Fruit fly (Drosophila melanogaster) whole organism, embryonic: ENCODE data around the gene stv.

Source experiments
- Ada2b ChIP-seq: fragments of 200-800 bp; sonication (Bioruptor generic); IDR thresholded peaks from 2 replicates; pipeline ENCODE4 v1.3.6; 2022; ENCODE audit warnings: missing biosample characterization, missing genetic modification characterization
- Adf1 ChIP-seq: fragments of 200-800 bp; sonication (Bioruptor generic); IDR thresholded peaks from 2 replicates; pipeline ENCODE4 v1.3.6; 2022; ENCODE audit warnings: missing biosample characterization, missing genetic modification characterization
- BEAF-32 ChIP-seq: fragments of 200-800 bp; sonication (Bioruptor generic); optimal IDR thresholded peaks from 3 replicates; lab custom pipeline; 2017; ENCODE audit warnings: missing biosample characterization, missing genetic modification characterization, mild to moderate bottlenecking, moderate library complexity, missing genetic modification reagents
- Bgb ChIP-seq: fragments of 200-800 bp; sonication (Bioruptor generic); IDR thresholded peaks from 2 replicates; pipeline ENCODE4 v1.3.6; 2022; ENCODE audit warnings: missing biosample characterization, missing genetic modification characterization; ENCODE audit not compliant: partially characterized antibody
- CG11695 ChIP-seq: fragments of 200-800 bp; sonication (Bioruptor generic); IDR thresholded peaks from 3 replicates; pipeline ENCODE4 v1.3.6; 2022; ENCODE audit warnings: missing biosample characterization, missing genetic modification characterization
- CG12104 ChIP-seq: fragments of 200-800 bp; sonication (Bioruptor generic); optimal IDR thresholded peaks from 3 replicates; lab custom pipeline; 2016; ENCODE audit warnings: missing biosample characterization, missing genetic modification characterization
- CG12659 ChIP-seq: fragments of 200-800 bp; sonication (Bioruptor generic); optimal IDR thresholded peaks from 3 replicates; lab custom pipeline; 2017; ENCODE audit warnings: mild to moderate bottlenecking, missing biosample characterization, missing genetic modification reagents, missing genetic modification characterization
- CG13624 ChIP-seq: fragments of 200-800 bp; sonication (Bioruptor generic); optimal IDR thresholded peaks from 2 replicates; lab custom pipeline; 2016; ENCODE audit warnings: missing biosample characterization, missing genetic modification characterization
- CG14710 ChIP-seq: fragments of 200-800 bp; sonication (Bioruptor generic); optimal IDR thresholded peaks from 3 replicates; lab custom pipeline; 2019; ENCODE audit warnings: missing biosample characterization, mild to moderate bottlenecking, missing genetic modification characterization, moderate library complexity
- CG14860 ChIP-seq: fragments of 200-800 bp; sonication (Bioruptor generic); IDR thresholded peaks from 3 replicates; pipeline ENCODE4 v1.3.6; 2022; ENCODE audit warnings: missing biosample characterization, missing genetic modification characterization; ENCODE audit not compliant: partially characterized antibody
- CG15514 ChIP-seq: fragments of 200-800 bp; sonication (Bioruptor generic); optimal IDR thresholded peaks from 3 replicates; lab custom pipeline; 2017; ENCODE audit warnings: missing biosample characterization, missing genetic modification characterization, mild to moderate bottlenecking, moderate library complexity, missing genetic modification reagents
- CG15601 ChIP-seq: fragments of 200-800 bp; sonication (Bioruptor generic); optimal IDR thresholded peaks from 3 replicates; lab custom pipeline; 2019; ENCODE audit warnings: missing biosample characterization, mild to moderate bottlenecking, missing genetic modification characterization, moderate library complexity
- CG17186 ChIP-seq: fragments of 200-800 bp; sonication (Bioruptor generic); optimal IDR thresholded peaks from 3 replicates; lab custom pipeline; 2017; ENCODE audit warnings: missing biosample characterization, missing genetic modification reagents, missing genetic modification characterization
- CG2678 ChIP-seq: fragments of 200-800 bp; sonication (Bioruptor generic); optimal IDR thresholded peaks from 3 replicates; lab custom pipeline; 2019; ENCODE audit warnings: missing biosample characterization, mild to moderate bottlenecking, missing genetic modification characterization, moderate library complexity
- CG2712 ChIP-seq: fragments of 200-800 bp; optimal IDR thresholded peaks from 3 replicates; lab custom pipeline; 2019; ENCODE audit warnings: missing biosample characterization, mild to moderate bottlenecking, missing genetic modification characterization, moderate library complexity
- CG34224 ChIP-seq: fragments of 200-800 bp; sonication (Bioruptor generic); IDR thresholded peaks from 3 replicates; pipeline ENCODE4 v1.3.6; 2022; ENCODE audit warnings: missing biosample characterization, missing genetic modification characterization; ENCODE audit not compliant: partially characterized antibody
- CG7987 ChIP-seq: fragments of 200-800 bp; sonication (Bioruptor generic); optimal IDR thresholded peaks from 2 replicates; lab custom pipeline; 2018; ENCODE audit warnings: missing biosample characterization, mild to moderate bottlenecking, missing genetic modification characterization, moderate library complexity
- CG8478 ChIP-seq: fragments of >200 bp; optimal IDR thresholded peaks from 2 replicates; lab custom pipeline; 2018
- CG9797 ChIP-seq: fragments of 200-800 bp; sonication (Bioruptor generic); optimal IDR thresholded peaks from 3 replicates; lab custom pipeline; 2018; ENCODE audit warnings: missing biosample characterization, mild to moderate bottlenecking, missing genetic modification characterization
- Dad ChIP-seq: fragments of 200-800 bp; sonication (Bioruptor generic); optimal IDR thresholded peaks from 3 replicates; lab custom pipeline; 2016; ENCODE audit warnings: missing biosample characterization, missing genetic modification characterization
- Dp ChIP-seq: fragments of 200-800 bp; sonication (Bioruptor generic); optimal IDR thresholded peaks from 2 replicates; lab custom pipeline; 2018; ENCODE audit warnings: missing biosample characterization, mild to moderate bottlenecking, missing genetic modification characterization, moderate library complexity
- Ets97D ChIP-seq: fragments of 200-800 bp; sonication (Bioruptor generic); optimal IDR thresholded peaks from 3 replicates; lab custom pipeline; 2016; ENCODE audit warnings: missing biosample characterization, missing genetic modification characterization
- Fer3 ChIP-seq: fragments of 200-800 bp; sonication (Bioruptor generic); optimal IDR thresholded peaks from 2 replicates; lab custom pipeline; 2018; ENCODE audit warnings: missing biosample characterization, mild to moderate bottlenecking, missing genetic modification characterization, moderate library complexity
- HmgZ ChIP-seq: fragments of 200-800 bp; sonication (Bioruptor generic); optimal IDR thresholded peaks from 2 replicates; lab custom pipeline; 2018; ENCODE audit warnings: missing biosample characterization, mild to moderate bottlenecking, missing genetic modification characterization
- Hmx ChIP-seq: fragments of 200-800 bp; sonication (Bioruptor generic); optimal IDR thresholded peaks from 2 replicates; lab custom pipeline; 2016; ENCODE audit warnings: missing biosample characterization, missing genetic modification characterization
- MESR4 ChIP-seq: fragments of 200-800 bp; sonication (Bioruptor generic); optimal IDR thresholded peaks from 2 replicates; lab custom pipeline; 2018; ENCODE audit warnings: missing biosample characterization, mild to moderate bottlenecking, missing genetic modification characterization, moderate library complexity
- Med ChIP-seq: fragments of 200-800 bp; sonication (Bioruptor generic); peaks from one replicate; lab custom pipeline; 2016; ENCODE audit warnings: missing biosample characterization, missing genetic modification characterization, mild to moderate bottlenecking, inconsistent platforms, moderate library complexity
- NFAT ChIP-seq: fragments of 200-800 bp; sonication (Bioruptor generic); IDR thresholded peaks from 2 replicates; pipeline ENCODE4 v1.3.6; 2022; ENCODE audit warnings: missing biosample characterization, missing genetic modification characterization
- Neu2 ChIP-seq: fragments of 200-800 bp; sonication (Bioruptor generic); optimal IDR thresholded peaks from 3 replicates; lab custom pipeline; 2016; ENCODE audit warnings: missing biosample characterization, missing genetic modification characterization, borderline replicate concordance
- Opbp ChIP-seq: fragments of 200-800 bp; sonication (Bioruptor generic); IDR thresholded peaks from 3 replicates; pipeline ENCODE4 v1.3.6; 2022; ENCODE audit warnings: missing biosample characterization, missing genetic modification characterization; ENCODE audit not compliant: partially characterized antibody
- Scr ChIP-seq: fragments of 200-800 bp; sonication (Bioruptor generic); IDR thresholded peaks from 2 replicates; pipeline ENCODE4 v1.3.6; 2022; ENCODE audit warnings: missing biosample characterization, missing genetic modification characterization; ENCODE audit not compliant: partially characterized antibody
- Sin3A ChIP-seq: fragments of >200 bp; optimal IDR thresholded peaks from 2 replicates; lab custom pipeline; 2018
- bbx ChIP-seq: fragments of 200-800 bp; sonication (Bioruptor generic); IDR thresholded peaks from 2 replicates; pipeline ENCODE4 v1.3.6; 2022; ENCODE audit warnings: missing biosample characterization, missing genetic modification characterization; ENCODE audit not compliant: partially characterized antibody
- br ChIP-seq: fragments of >200 bp; optimal IDR thresholded peaks from 2 replicates; lab custom pipeline; 2017
- chinmo ChIP-seq: fragments of 200-800 bp; sonication (Bioruptor generic); IDR thresholded peaks from 4 replicates; pipeline ENCODE4 v1.3.6; 2022; ENCODE audit warnings: missing biosample characterization, missing genetic modification characterization; ENCODE audit not compliant: partially characterized antibody
- crol ChIP-seq: fragments of 200-800 bp; sonication (Bioruptor generic); IDR thresholded peaks from 2 replicates; pipeline ENCODE4 v1.3.6; 2022; ENCODE audit warnings: missing biosample characterization, missing genetic modification characterization
- disco-r ChIP-seq: fragments of 200-800 bp; sonication (Bioruptor generic); optimal IDR thresholded peaks from 2 replicates; lab custom pipeline; 2016; ENCODE audit warnings: missing biosample characterization, missing genetic modification characterization
- grau ChIP-seq: fragments of 200-800 bp; optimal IDR thresholded peaks from 3 replicates; lab custom pipeline; 2019; ENCODE audit warnings: missing biosample characterization, mild to moderate bottlenecking, missing genetic modification characterization, moderate library complexity
- ham ChIP-seq: fragments of 200-800 bp; sonication (Bioruptor generic); IDR thresholded peaks from 2 replicates; pipeline ENCODE4 v1.3.6; 2022; ENCODE audit warnings: missing biosample characterization, missing genetic modification characterization
- knrl ChIP-seq: fragments of 200-800 bp; sonication (Bioruptor generic); IDR thresholded peaks from 3 replicates; pipeline ENCODE4 v1.3.6; 2022; ENCODE audit warnings: missing biosample characterization, missing genetic modification characterization; ENCODE audit not compliant: partially characterized antibody
- nmo ChIP-seq: fragments of 200-800 bp; sonication (Bioruptor generic); optimal IDR thresholded peaks from 2 replicates; lab custom pipeline; 2018; ENCODE audit warnings: missing biosample characterization, mild to moderate bottlenecking, missing genetic modification characterization, moderate library complexity
- onecut ChIP-seq: fragments of 200-800 bp; sonication (Bioruptor generic); IDR thresholded peaks from 2 replicates; pipeline ENCODE4 v1.3.6; 2022; ENCODE audit warnings: missing biosample characterization, missing genetic modification characterization
- pho ChIP-seq: fragments of 200-800 bp; sonication (Bioruptor generic); optimal IDR thresholded peaks from 2 replicates; lab custom pipeline; 2016; ENCODE audit warnings: missing biosample characterization, missing genetic modification characterization
- ranshi ChIP-seq: fragments of 200-800 bp; sonication (Bioruptor generic); IDR thresholded peaks from 2 replicates; pipeline ENCODE4 v1.3.6; 2022; ENCODE audit warnings: missing biosample characterization, missing genetic modification characterization
- scrt ChIP-seq: fragments of 200-800 bp; sonication (Bioruptor generic); optimal IDR thresholded peaks from 2 replicates; lab custom pipeline; 2018; ENCODE audit warnings: missing biosample characterization, mild to moderate bottlenecking, missing genetic modification characterization, moderate library complexity
- sna ChIP-seq: fragments of 200-800 bp; sonication (Bioruptor generic); IDR thresholded peaks from 2 replicates; pipeline ENCODE4 v1.3.6; 2022; ENCODE audit warnings: missing biosample characterization, missing genetic modification characterization; ENCODE audit not compliant: partially characterized antibody
- stwl ChIP-seq: fragments of 200-800 bp; sonication (Bioruptor generic); optimal IDR thresholded peaks from 3 replicates; lab custom pipeline; 2018; ENCODE audit warnings: missing biosample characterization, mild to moderate bottlenecking, missing genetic modification characterization, moderate library complexity
- vfl ChIP-seq: fragments of 200-800 bp; sonication (Bioruptor generic); optimal IDR thresholded peaks from 2 replicates; lab custom pipeline; 2016; ENCODE audit warnings: missing biosample characterization, missing genetic modification characterization
- zfh1 ChIP-seq: fragments of 200-800 bp; sonication (Bioruptor generic); IDR thresholded peaks from 3 replicates; pipeline ENCODE4 v1.3.6; 2022; ENCODE audit warnings: missing biosample characterization, missing genetic modification characterization

The stv gene

dm6 chr3L:13502484-13503109 lies 25.3 kb downstream of the stv start, which contains the start of gene Spt20 (continued):
- TF ChIP-seq CG17186 (GFP tag; lab: Kevin White, UChicago) (peak; percentile 100), Dad (GFP tag; lab: Kevin White, UChicago) (no peak), Sin3A (lab: Kevin White, UChicago) (peak; percentile 81), grau (no peak), Scr (GFP tag; lab: Robert Waterston, UW) (peak; percentile 41), br (lab: Kevin White, UChicago) (no peak), CG12659 (GFP tag; lab: Kevin White, UChicago) (peak; percentile 77), crol (GFP tag; lab: Robert Waterston, UW) (peak; percentile 76), CG2678 (tag; lab: Kevin White, UChicago) (no peak), CG9797 (GFP tag; lab: Kevin White, UChicago) (peak; percentile 13), chinmo (GFP tag; lab: Robert Waterston, UW) (0 out of 4 replicates have a peak, but pooled peaks have one; percentile 54), Fer3 (tag; lab: Kevin White, UChicago) (no peak), CG2712 (tag; lab: Kevin White, UChicago) (no peak), pho (GFP tag; lab: Kevin White, UChicago) (no peak), Dp (GFP tag; lab: Kevin White, UChicago) (peak; percentile 78), Hmx (GFP tag; lab: Kevin White, UChicago) (no peak), ranshi (GFP tag; lab: Robert Waterston, UW) (no peak), HmgZ (tag; lab: Kevin White, UChicago) (peak; percentile 54), sna (GFP tag; lab: Robert Waterston, UW) (peak; percentile 41; the same call in 1 of the 2 replicates), CG7987 (peak; percentile 34), disco-r (GFP tag; lab: Kevin White, UChicago) (peak; percentile 63), Opbp (GFP tag; lab: Robert Waterston, UW) (peak; percentile 65; the same call in 2 of the 3 replicates), CG11695 (GFP tag; lab: Robert Waterston, UW) (no peak), Neu2 (GFP tag; lab: Kevin White, UChicago) (no peak), Bgb (GFP tag; lab: Robert Waterston, UW) (peak; percentile 50; the same call in 1 of the 2 replicates), Ets97D (GFP tag; lab: Kevin White, UChicago) (peak; percentile 69), CG8478 (no peak), BEAF-32 (peak; percentile 63), stwl (peak; percentile 70), onecut (GFP tag; lab: Robert Waterston, UW) (no peak), MESR4 (GFP tag; lab: Kevin White, UChicago) (peak; percentile 85), ham (no peak), zfh1 (GFP tag; lab: Robert Waterston, UW) (no peak), vfl (no peak), CG14710 (tag; lab: Kevin White, UChicago) (peak; percentile 100), CG14860 (GFP tag; lab: Robert Waterston, UW) (0 out of 3 replicates have a peak, but pooled peaks have one; percentile 36), Adf1 (GFP tag; lab: Robert Waterston, UW) (peak; percentile 52; the same call in 1 of the 2 replicates), knrl (peak; percentile 37; the same call in 2 of the 3 replicates), scrt (GFP tag; lab: Kevin White, UChicago) (no peak), CG13624 (GFP tag; lab: Kevin White, UChicago) (no peak), Med (GFP tag; lab: Kevin White, UChicago) (peak; percentile 90), Ada2b (no peak), NFAT (GFP tag; lab: Robert Waterston, UW) (peak; percentile 26; the same call in 1 of the 2 replicates), CG15601 (tag; lab: Kevin White, UChicago) (no peak), bbx (GFP tag; lab: Robert Waterston, UW) (peak; percentile 57; the same call in 1 of the 2 replicates), CG15514 (GFP tag; lab: Kevin White, UChicago) (peak; percentile 45), CG12104 (GFP tag; lab: Kevin White, UChicago) (no peak), CG34224 (GFP tag; lab: Robert Waterston, UW) (peak; percentile 45; the same call in 1 of the 3 replicates), nmo (peak; percentile 34)
